Worm (Caenorhabditis elegans) whole organism, young adult: ENCODE results near the gene C11E4.7.

Experiments
- B0336.3 ChIP-seq: fragments of 200-800 bp; sonication (Bioruptor generic); IDR thresholded peaks from 2 replicates; pipeline ENCODE4 v1.3.6; 2022; ENCODE audit warnings: missing genetic modification characterization, missing compliant biosample characterization
- F37B4.10 ChIP-seq: fragments of 200-800 bp; sonication (Bioruptor generic); IDR thresholded peaks from 2 replicates; pipeline ENCODE4 v1.3.6; 2022; ENCODE audit warnings: missing genetic modification characterization, missing compliant biosample characterization
- F55B11.4 ChIP-seq: sonication (generic microtip); optimal IDR thresholded peaks from 2 replicates; lab custom pipeline; 2016; ENCODE audit warnings: missing compliant biosample characterization, missing genetic modification characterization, borderline replicate concordance; ENCODE audit not compliant: insufficient read depth
- K12H6.12 ChIP-seq: fragments of 200-800 bp; sonication (Bioruptor generic); optimal IDR thresholded peaks from 2 replicates; lab custom pipeline; 2018; ENCODE audit warnings: mild to moderate bottlenecking, missing genetic modification characterization, missing compliant biosample characterization
- Y53F4B.3 ChIP-seq: fragments of 200-800 bp; sonication (Bioruptor generic); IDR thresholded peaks from 2 replicates; pipeline ENCODE4 v1.3.6; 2022; ENCODE audit warnings: missing genetic modification reagents, missing genetic modification characterization, missing compliant biosample characterization
- Y95B8A.8 ChIP-seq: fragments of 200-800 bp; sonication (Bioruptor generic); IDR thresholded peaks from 2 replicates; pipeline ENCODE4 v1.3.6; 2022; ENCODE audit warnings: missing genetic modification reagents, missing genetic modification characterization, missing compliant biosample characterization
- aptf-2 ChIP-seq: fragments of 200-800 bp; sonication (Bioruptor generic); conservative IDR thresholded peaks from 2 replicates; pipeline ENCODE4 v1.3.6; 2022; ENCODE audit warnings: missing genetic modification reagents, missing genetic modification characterization, missing compliant biosample characterization
- aptf-3 ChIP-seq: fragments of 200-800 bp; sonication (Bioruptor generic); IDR thresholded peaks from 2 replicates; pipeline ENCODE4 v1.3.6; 2022; ENCODE audit warnings: missing genetic modification characterization, missing compliant biosample characterization
- athp-1 ChIP-seq: sonication (generic microtip); optimal IDR thresholded peaks from 2 replicates; lab custom pipeline; 2017; ENCODE audit warnings: mild to moderate bottlenecking, missing genetic modification characterization, missing compliant biosample characterization
- bed-1 ChIP-seq: fragments of 200-800 bp; sonication (Bioruptor generic); IDR thresholded peaks from 2 replicates; pipeline ENCODE4 v1.3.6; 2022; ENCODE audit warnings: missing genetic modification reagents, missing genetic modification characterization, missing compliant biosample characterization
- bed-2 ChIP-seq: fragments of 200-800 bp; sonication (Bioruptor generic); IDR thresholded peaks from 2 replicates; pipeline ENCODE4 v1.3.6; 2022; ENCODE audit warnings: missing genetic modification reagents, missing genetic modification characterization, missing compliant biosample characterization
- cebp-1 ChIP-seq, 2 experiments: fragments of 200-800 bp in 1 of 2; sonication (Bioruptor generic) in 1 of 2; sonication (generic microtip) in 1 of 2; IDR thresholded peaks in 1 of 2; optimal IDR thresholded peaks in 1 of 2; 2 replicates each; pipeline versions ENCODE4 v1.3.6 to Lab custom; 2017 to 2022; ENCODE audit warnings: missing compliant biosample characterization in 2 of 2, missing genetic modification characterization in 2 of 2, mild to moderate bottlenecking in 1 of 2, missing genetic modification reagents in 1 of 2, moderate library complexity in 1 of 2
- cebp-2 ChIP-seq: fragments of 200-800 bp; sonication (Bioruptor generic); IDR thresholded peaks from 2 replicates; pipeline ENCODE4 v1.3.6; 2022; ENCODE audit warnings: missing genetic modification characterization, missing compliant biosample characterization
- ceh-27 ChIP-seq: fragments of 200-800 bp; sonication (Bioruptor generic); optimal IDR thresholded peaks from 2 replicates; lab custom pipeline; 2018; ENCODE audit warnings: mild to moderate bottlenecking, missing genetic modification characterization, moderate library complexity, missing compliant biosample characterization
- ceh-40 ChIP-seq: fragments of 200-800 bp; sonication (Bioruptor generic); IDR thresholded peaks from 2 replicates; pipeline ENCODE4 v1.3.6; 2022; ENCODE audit warnings: missing genetic modification characterization, missing compliant biosample characterization
- chd-7 ChIP-seq: sonication (generic microtip); optimal IDR thresholded peaks from 2 replicates; lab custom pipeline; 2016; ENCODE audit warnings: mild to moderate bottlenecking, missing genetic modification characterization, moderate library complexity, missing compliant biosample characterization
- dox-1 ChIP-seq: fragments of 200-800 bp; sonication (Bioruptor generic); IDR thresholded peaks from 2 replicates; pipeline ENCODE4 v1.3.6; 2022; ENCODE audit warnings: missing genetic modification reagents, missing genetic modification characterization, missing compliant biosample characterization
- dpl-1 ChIP-seq: fragments of 150-350 bp; optimal IDR thresholded peaks from 2 replicates; lab custom pipeline; 2014; ENCODE audit warnings: missing biosample characterization, missing genetic modification reagents, missing genetic modification characterization
- egl-44 ChIP-seq: fragments of 200-800 bp; sonication (Bioruptor generic); IDR thresholded peaks from 2 replicates; pipeline ENCODE4 v1.3.6; 2022; ENCODE audit warnings: missing genetic modification reagents, missing genetic modification characterization, missing compliant biosample characterization
- egrh-3 ChIP-seq: fragments of 200-800 bp; sonication (Bioruptor generic); IDR thresholded peaks from 2 replicates; pipeline ENCODE4 v1.3.6; 2022; ENCODE audit warnings: missing genetic modification reagents, missing genetic modification characterization, missing compliant biosample characterization
- fkh-3 ChIP-seq: sonication (generic microtip); optimal IDR thresholded peaks from 2 replicates; lab custom pipeline; 2016; ENCODE audit warnings: mild to moderate bottlenecking, missing genetic modification characterization, missing compliant biosample characterization
- hlh-12 ChIP-seq: sonication (generic microtip); optimal IDR thresholded peaks from 2 replicates; lab custom pipeline; 2016; ENCODE audit warnings: missing genetic modification characterization, missing compliant biosample characterization
- hlh-26 ChIP-seq: fragments of 200-800 bp; sonication (Bioruptor generic); conservative IDR thresholded peaks from 2 replicates; pipeline ENCODE4 v1.3.6; 2022; ENCODE audit warnings: missing genetic modification reagents, missing genetic modification characterization, missing compliant biosample characterization
- hmg-20 ChIP-seq: fragments of 200-800 bp; sonication (Bioruptor generic); IDR thresholded peaks from 2 replicates; pipeline ENCODE4 v1.3.6; 2022; ENCODE audit warnings: missing genetic modification reagents, missing genetic modification characterization, missing compliant biosample characterization
- lag-1 ChIP-seq: fragments of 200-800 bp; sonication (Bioruptor generic); IDR thresholded peaks from 2 replicates; pipeline ENCODE4 v1.3.6; 2022; ENCODE audit warnings: missing genetic modification reagents, missing genetic modification characterization, missing compliant biosample characterization
- let-526 ChIP-seq: fragments of 200-800 bp; sonication (Bioruptor generic); IDR thresholded peaks from 2 replicates; pipeline ENCODE4 v1.3.6; 2022; ENCODE audit warnings: missing genetic modification reagents, missing genetic modification characterization, missing compliant biosample characterization
- let-607 ChIP-seq, 2 experiments: fragments of 200-800 bp in 1 of 2; sonication (Bioruptor generic) in 1 of 2; sonication (generic microtip) in 1 of 2; optimal IDR thresholded peaks; 2 replicates each; lab custom pipeline; 2016 to 2018; ENCODE audit warnings: mild to moderate bottlenecking in 2 of 2, missing compliant biosample characterization in 2 of 2, missing genetic modification characterization in 2 of 2, moderate library complexity in 2 of 2, missing genotype in 1 of 2
- lin-40 ChIP-seq: sonication (generic microtip); optimal IDR thresholded peaks from 2 replicates; lab custom pipeline; 2016; ENCODE audit warnings: missing genetic modification characterization, mild to moderate bottlenecking, missing compliant biosample characterization, missing genotype, missing genetic modification reagents
- madf-3 ChIP-seq: fragments of 200-800 bp; sonication (Bioruptor generic); IDR thresholded peaks from 2 replicates; pipeline ENCODE4 v1.3.6; 2022; ENCODE audit warnings: missing genetic modification reagents, missing genetic modification characterization, missing compliant biosample characterization
- mcd-1 ChIP-seq: fragments of 200-800 bp; sonication (Bioruptor generic); IDR thresholded peaks from 2 replicates; pipeline ENCODE4 v1.3.6; 2022; ENCODE audit warnings: missing genetic modification reagents, missing genetic modification characterization, missing compliant biosample characterization
- mel-28 ChIP-seq: sonication (generic microtip); optimal IDR thresholded peaks from 2 replicates; lab custom pipeline; 2016; ENCODE audit warnings: borderline replicate concordance, mild to moderate bottlenecking, missing genetic modification characterization, missing compliant biosample characterization
- nfya-1 ChIP-seq: sonication (generic microtip); optimal IDR thresholded peaks from 2 replicates; lab custom pipeline; 2017; ENCODE audit warnings: antibody characterized with exemption, missing compliant biosample characterization, missing genetic modification characterization, borderline replicate concordance; ENCODE audit not compliant: insufficient read depth
- nhr-179 ChIP-seq: sonication (generic microtip); optimal IDR thresholded peaks from 2 replicates; lab custom pipeline; 2016; ENCODE audit warnings: mild to moderate bottlenecking, missing genetic modification characterization, missing compliant biosample characterization
- nhr-90 ChIP-seq: sonication (generic microtip); optimal IDR thresholded peaks from 2 replicates; lab custom pipeline; 2016; ENCODE audit warnings: missing genotype, mild to moderate bottlenecking, missing genetic modification characterization, missing compliant biosample characterization
- pbrm-1 ChIP-seq: fragments of 200-800 bp; sonication (Bioruptor generic); IDR thresholded peaks from 2 replicates; pipeline ENCODE4 v1.3.6; 2022; ENCODE audit warnings: missing genetic modification reagents, missing genetic modification characterization, missing compliant biosample characterization
- pha-4 ChIP-seq: fragments of 150-350 bp; sonication (generic microtip); optimal IDR thresholded peaks from 2 replicates; lab custom pipeline; 2014; ENCODE audit warnings: missing biosample characterization, missing genetic modification reagents, missing genetic modification characterization
- snpc-1.3 ChIP-seq: sonication (generic microtip); optimal IDR thresholded peaks from 2 replicates; lab custom pipeline; 2017; ENCODE audit warnings: missing genetic modification characterization, mild to moderate bottlenecking, missing compliant biosample characterization, antibody characterized with exemption, moderate library complexity, missing genotype, missing genetic modification reagents; ENCODE audit not compliant: insufficient read depth
- tbx-9 ChIP-seq: sonication (generic microtip); optimal IDR thresholded peaks from 2 replicates; lab custom pipeline; 2016; ENCODE audit warnings: borderline replicate concordance, missing genetic modification characterization, inconsistent platforms, missing compliant biosample characterization
- zim-3 ChIP-seq: sonication (generic microtip); optimal IDR thresholded peaks from 2 replicates; lab custom pipeline; 2017; ENCODE audit warnings: mild to moderate bottlenecking, missing genetic modification characterization, moderate library complexity, missing compliant biosample characterization
- ztf-22 ChIP-seq: fragments of 200-800 bp; sonication (Bioruptor generic); optimal IDR thresholded peaks from 2 replicates; lab custom pipeline; 2018; ENCODE audit warnings: mild to moderate bottlenecking, missing genetic modification characterization, moderate library complexity, missing compliant biosample characterization
- ztf-3 ChIP-seq: fragments of 200-800 bp; sonication (Bioruptor generic); optimal IDR thresholded peaks from 2 replicates; lab custom pipeline; 2018; ENCODE audit warnings: mild to moderate bottlenecking, missing genetic modification characterization, missing compliant biosample characterization
- ztf-6 ChIP-seq: fragments of 200-800 bp; sonication (Bioruptor generic); IDR thresholded peaks from 2 replicates; pipeline ENCODE4 v1.3.6; 2022; ENCODE audit warnings: missing genetic modification reagents, missing genetic modification characterization, missing compliant biosample characterization

The C11E4.7 gene

DNA sequence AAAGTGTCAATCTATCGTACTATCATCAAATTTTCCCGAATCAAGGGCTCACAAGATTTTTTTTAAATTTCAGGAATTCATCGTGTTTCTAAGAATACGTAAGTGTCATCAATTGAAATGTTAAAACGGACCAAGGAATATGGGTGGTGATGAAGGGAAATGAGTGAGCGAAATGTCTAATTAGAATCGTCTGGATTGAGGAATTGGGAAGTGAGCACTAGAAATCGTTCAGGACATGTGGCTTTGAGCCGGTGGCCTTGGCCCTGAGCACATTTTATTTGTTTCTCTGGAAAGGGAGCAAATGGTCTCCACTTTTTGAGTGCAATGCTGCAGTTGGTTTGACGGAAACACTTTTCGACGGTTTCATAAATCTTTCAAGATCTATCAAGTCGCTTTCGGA lies 37.2 kb downstream of the C11E4.7 start:
- TF ChIP-seq ceh-27 (GFP tag; lab: Kevin White, UChicago) (no peak), ztf-3 (no peak), F37B4.10 (GFP tag; lab: Robert Waterston, UW) (no peak), madf-3 (GFP tag; lab: Robert Waterston, UW) (no peak), hmg-20 (GFP tag; lab: Robert Waterston, UW) (no peak), cebp-2 (GFP tag; lab: Robert Waterston, UW) (no peak), B0336.3 (GFP tag; lab: Robert Waterston, UW) (no peak), hlh-26 (no peak), tbx-9 (tag; lab: Kevin White, UChicago) (no peak), dpl-1 (GFP tag; lab: Kevin White, UChicago) (no peak), chd-7 (tag; lab: Kevin White, UChicago) (no peak), pbrm-1 (no peak), bed-2 (no peak), ztf-22 (GFP tag; lab: Kevin White, UChicago) (no peak), fkh-3 (tag; lab: Kevin White, UChicago) (no peak), lag-1 (no peak), zim-3 (tag; lab: Kevin White, UChicago) (no peak)

ce11 chrX:9656772-9657171 lies 39.8 kb downstream of the C11E4.7 start:
- no peak for TF ChIP-seq Y53F4B.3 (GFP tag; lab: Robert Waterston, UW)
- TF ChIP-seq cebp-1 (GFP tag; IDR thresholded peaks at IDR 0.05; lab: Robert Waterston, UW) = no peak
- no peak for TF ChIP-seq cebp-1 (tag; optimal IDR thresholded peaks at IDR 0.05; lab: Kevin White, UChicago)
- TF ChIP-seq nhr-179 (tag; lab: Kevin White, UChicago) = no peak
- no peak for TF ChIP-seq mel-28
- no peak for TF ChIP-seq bed-1 (GFP tag; lab: Robert Waterston, UW)
- no peak for TF ChIP-seq athp-1 (tag; lab: Kevin White, UChicago)
- no peak for TF ChIP-seq zim-3 (tag; lab: Kevin White, UChicago)
- TF ChIP-seq tbx-9 (tag; lab: Kevin White, UChicago) = no peak
- TF ChIP-seq pha-4 (tag; lab: Kevin White, UChicago) = no peak
- TF ChIP-seq dox-1 (GFP tag; lab: Robert Waterston, UW) = no peak
- TF ChIP-seq nfya-1 (tag; lab: Kevin White, UChicago) = no peak
- TF ChIP-seq mcd-1 (GFP tag; lab: Robert Waterston, UW) = no peak
- no peak for TF ChIP-seq let-526 (GFP tag; lab: Robert Waterston, UW)
- no peak for TF ChIP-seq F55B11.4 (tag; lab: Kevin White, UChicago)
- no peak for TF ChIP-seq ceh-40 (GFP tag; lab: Robert Waterston, UW)
- no peak for TF ChIP-seq aptf-3 (GFP tag; lab: Robert Waterston, UW)

DNA sequence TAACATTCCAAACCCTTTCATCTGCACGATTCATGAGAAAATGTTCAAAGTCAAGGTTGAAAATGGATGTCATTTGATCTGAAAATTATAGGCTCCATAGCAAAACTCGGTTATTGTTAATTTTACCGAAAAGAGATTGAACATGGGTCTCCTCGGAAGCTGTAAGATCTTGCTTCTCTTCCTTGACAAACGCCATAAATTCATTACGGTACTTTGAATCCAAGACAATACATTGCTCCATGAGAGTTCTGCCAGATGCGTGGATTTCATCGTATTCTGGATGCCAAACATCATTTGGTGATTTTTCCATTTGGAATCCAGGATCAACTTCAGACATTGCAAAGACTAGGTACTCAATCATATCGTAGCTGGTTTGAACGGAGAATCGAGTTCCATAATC lies 48.9 kb downstream of the C11E4.7 start:
- TF ChIP-seq Y95B8A.8 (GFP tag; lab: Robert Waterston, UW) (no peak), egl-44 (no peak), lin-40 (tag; lab: Kevin White, UChicago) (no peak), snpc-1.3 (no peak), hlh-12 (tag; lab: Kevin White, UChicago) (no peak), let-607 (tag; optimal IDR thresholded peaks at IDR 0.05; lab: Kevin White, UChicago) (no peak), egrh-3 (GFP tag; lab: Robert Waterston, UW) (no peak), ztf-6 (GFP tag; lab: Robert Waterston, UW) (no peak), nhr-90 (no peak), aptf-2 (no peak), K12H6.12 (tag; lab: Kevin White, UChicago) (no peak)
- TF ChIP-seq, all 124 proteins: peak for 0
